Worm (Caenorhabditis elegans) whole organism, L3 larva: ENCODE measurements around the gene tomm-7.
A peak's percentile ranks its signal among the peaks of the same experiment; 100 is the strongest.

Source experiments
- ceh-28 ChIP-seq: fragments of 150-350 bp; optimal IDR thresholded peaks from 2 replicates; lab custom pipeline; 2014; ENCODE audit warnings: missing biosample characterization, missing genetic modification reagents, missing genetic modification characterization
- ceh-82 ChIP-seq: fragments of 150-350 bp; optimal IDR thresholded peaks from 2 replicates; lab custom pipeline; 2014; ENCODE audit warnings: missing biosample characterization, missing genetic modification characterization
- daf-12 ChIP-seq: fragments of 150-350 bp; optimal IDR thresholded peaks from 2 replicates; lab custom pipeline; 2014; ENCODE audit warnings: missing biosample characterization, missing genetic modification reagents, missing genetic modification characterization
- egl-27 ChIP-seq: sonication (generic microtip); optimal IDR thresholded peaks from 4 replicates; lab custom pipeline; 2017; ENCODE audit warnings: missing biosample characterization, missing genetic modification reagents, missing genetic modification characterization
- egl-5 ChIP-seq: fragments of 150-350 bp; optimal IDR thresholded peaks from 2 replicates; lab custom pipeline; 2017; ENCODE audit warnings: missing biosample characterization, missing genetic modification reagents, missing genetic modification characterization, inconsistent platforms
- elt-2 ChIP-seq: sonication (generic microtip); optimal IDR thresholded peaks from 2 replicates; lab custom pipeline; 2016; ENCODE audit warnings: missing genetic modification reagents, mild to moderate bottlenecking, missing genetic modification characterization, missing compliant biosample characterization
- eor-1 ChIP-seq, 2 experiments: fragments of 150-350 bp; optimal IDR thresholded peaks; 2 replicates each; lab custom pipeline; 2014 to 2018; ENCODE audit warnings: missing biosample characterization in 2 of 2, missing genetic modification characterization in 2 of 2
- fos-1 ChIP-seq: fragments of 150-350 bp; optimal IDR thresholded peaks from 2 replicates; lab custom pipeline; 2014; ENCODE audit warnings: missing biosample characterization, missing genetic modification characterization
- lin-39 ChIP-seq: fragments of 150-350 bp; optimal IDR thresholded peaks from 2 replicates; lab custom pipeline; 2018; ENCODE audit warnings: missing biosample characterization, missing genetic modification reagents, missing genetic modification characterization
- lsy-12 ChIP-seq: sonication (generic microtip); optimal IDR thresholded peaks from 2 replicates; lab custom pipeline; 2016; ENCODE audit warnings: mild to moderate bottlenecking, missing genetic modification characterization, missing compliant biosample characterization
- mml-1 ChIP-seq: fragments of 150-350 bp; sonication (generic microtip); optimal IDR thresholded peaks from 3 replicates; lab custom pipeline; 2014; ENCODE audit warnings: missing biosample characterization, missing genetic modification characterization
- nfya-1 ChIP-seq: sonication (generic microtip); optimal IDR thresholded peaks from 2 replicates; lab custom pipeline; 2017; ENCODE audit warnings: missing genetic modification characterization, mild to moderate bottlenecking, missing compliant biosample characterization, antibody characterized with exemption, moderate library complexity; ENCODE audit not compliant: insufficient read depth
- nhr-11 ChIP-seq: fragments of 150-350 bp; optimal IDR thresholded peaks from 2 replicates; lab custom pipeline; 2014; ENCODE audit warnings: missing biosample characterization, missing genetic modification characterization
- nhr-12 ChIP-seq: fragments of 150-350 bp; optimal IDR thresholded peaks from 2 replicates; lab custom pipeline; 2014; ENCODE audit warnings: missing biosample characterization, missing genetic modification characterization
- nhr-23 ChIP-seq: fragments of 150-350 bp; optimal IDR thresholded peaks from 2 replicates; lab custom pipeline; 2014; ENCODE audit warnings: missing biosample characterization, missing genetic modification reagents, missing genetic modification characterization
- nhr-237 ChIP-seq: fragments of 150-350 bp; optimal IDR thresholded peaks from 2 replicates; lab custom pipeline; 2014; ENCODE audit warnings: missing biosample characterization, missing genetic modification characterization
- nhr-25 ChIP-seq: sonication (generic microtip); optimal IDR thresholded peaks from 2 replicates; lab custom pipeline; 2017; ENCODE audit warnings: missing biosample characterization, missing genetic modification characterization
- nhr-76 ChIP-seq: fragments of 150-350 bp; sonication (generic microtip); optimal IDR thresholded peaks from 5 replicates; lab custom pipeline; 2014; ENCODE audit warnings: missing biosample characterization, missing genetic modification characterization
- pha-4 ChIP-seq: fragments of 150-350 bp; optimal IDR thresholded peaks from 2 replicates; lab custom pipeline; 2014; ENCODE audit warnings: missing biosample characterization, missing genetic modification reagents, missing genetic modification characterization
- pqm-1 ChIP-seq: fragments of 150-350 bp; optimal IDR thresholded peaks from 2 replicates; lab custom pipeline; 2017; ENCODE audit warnings: missing biosample characterization, missing genetic modification characterization, inconsistent platforms
- skn-1 ChIP-seq: fragments of 150-350 bp; optimal IDR thresholded peaks from 2 replicates; lab custom pipeline; 2014; ENCODE audit warnings: missing biosample characterization, missing genetic modification characterization
- snpc-4 ChIP-seq: fragments of 150-350 bp; optimal IDR thresholded peaks from 2 replicates; lab custom pipeline; 2014; ENCODE audit warnings: missing biosample characterization, missing genetic modification characterization

tomm-7 gene

DNA sequence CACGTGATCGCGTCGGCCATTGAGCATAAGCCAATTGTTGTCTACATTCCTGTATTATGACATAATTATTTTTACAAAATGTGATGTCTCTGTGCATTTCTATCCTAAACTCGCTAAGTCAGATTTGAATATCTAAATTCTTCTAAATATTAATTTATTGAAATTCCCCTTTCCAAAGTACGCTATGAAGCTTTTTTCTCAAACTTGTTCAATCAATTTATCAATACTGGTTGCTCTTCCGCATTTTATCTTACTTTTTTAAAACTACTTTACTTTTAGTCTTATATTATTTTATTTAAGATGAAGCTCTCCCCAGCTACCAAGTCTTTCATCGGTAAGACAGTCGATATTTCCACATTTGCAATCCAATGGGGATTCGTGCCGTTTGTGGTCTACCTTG, at the start of gene tomm-7:
tomm-7 (plus strand) TSS at position 301 of the 400 bp plus-strand sequence.
- no peak for TF ChIP-seq egl-5 (tag; lab: Kevin White, UChicago)

DNA sequence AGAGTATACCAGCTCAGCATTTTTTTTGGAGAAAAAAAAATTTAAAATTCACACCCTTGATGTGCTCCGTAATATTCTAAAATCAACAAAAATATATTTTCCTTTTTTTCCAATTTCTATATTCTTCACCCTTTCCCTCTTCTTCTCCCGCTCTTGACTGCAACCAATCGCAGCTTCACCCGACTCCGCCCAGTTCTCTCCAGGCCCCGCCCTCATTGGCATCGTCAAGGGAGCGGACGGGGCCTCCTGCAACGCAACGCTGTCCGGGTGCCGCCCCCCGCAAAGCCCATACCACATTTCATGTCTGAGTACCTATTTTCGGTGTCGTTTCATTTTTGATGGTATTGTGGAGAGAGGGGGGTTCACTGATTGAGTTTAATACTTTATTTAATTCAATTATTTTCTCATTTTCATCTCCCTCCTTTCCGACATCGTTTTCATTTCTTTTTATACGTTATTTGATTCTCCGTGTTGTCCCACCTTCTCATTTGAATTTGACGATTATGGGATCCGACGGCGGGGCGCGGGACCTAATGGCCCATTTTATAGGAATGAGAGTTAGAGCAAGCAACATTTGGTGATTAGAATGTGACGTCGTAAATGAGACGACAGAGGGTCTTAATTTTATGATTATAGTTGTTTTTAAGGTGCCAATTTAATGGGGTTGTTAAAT, 47.1 kb upstream of the tomm-7 start:
- TF ChIP-seq egl-5 (tag; lab: Kevin White, UChicago) (peak; percentile 100), nhr-12 (tag; lab: Kevin White, UChicago) (no peak), nfya-1 (peak; percentile 96)

DNA sequence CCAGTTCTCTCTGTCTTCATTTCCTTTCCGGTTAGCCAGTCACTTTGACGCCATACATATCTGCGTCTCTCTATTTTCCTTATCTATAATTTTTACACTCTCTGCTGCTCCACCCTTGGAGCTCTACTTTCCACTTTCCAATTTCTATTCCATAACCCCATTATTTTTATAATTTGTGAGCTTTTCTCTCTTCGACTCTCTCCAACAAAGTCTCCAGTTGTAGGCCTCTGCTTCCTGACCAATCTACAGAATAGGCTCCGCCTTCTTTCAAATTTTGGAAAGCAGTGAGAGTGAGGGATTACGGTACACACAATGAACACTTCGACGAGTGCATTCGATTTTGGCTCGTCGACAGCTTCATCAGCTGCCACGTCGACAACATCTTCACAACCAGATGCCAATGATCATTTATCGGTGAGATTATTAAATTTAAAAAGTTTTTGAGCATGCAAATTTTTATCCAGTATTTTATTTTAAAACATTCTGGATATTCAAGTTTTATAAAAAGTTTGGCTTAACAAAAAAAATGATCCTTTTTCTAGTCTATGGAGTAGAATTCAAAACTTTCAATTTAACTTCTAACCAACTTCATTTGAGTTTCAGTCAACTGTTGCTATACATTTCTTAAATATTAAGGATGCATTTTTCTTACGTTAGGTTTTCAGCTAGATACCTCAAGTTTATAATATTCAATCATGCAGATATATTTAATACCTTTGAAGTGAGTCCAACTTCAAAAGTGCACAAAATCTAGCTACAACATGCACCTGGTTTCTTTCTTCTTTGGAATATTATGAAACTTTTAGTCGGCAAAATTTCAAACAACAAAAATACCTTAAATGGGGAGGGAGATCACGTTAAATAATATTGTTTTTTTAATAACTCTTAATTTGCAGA, 45.0 kb upstream of the tomm-7 start, which contains the start of gene egl-5:
egl-5 (plus strand) TSS at position 216 of the 897 bp plus-strand sequence.
- no peak for TF ChIP-seq elt-2
- no peak for TF ChIP-seq egl-27
- TF ChIP-seq skn-1, result peak; percentile 100
- TF ChIP-seq fos-1 (tag; lab: Kevin White, UChicago), result no peak
- peak; percentile 100 for TF ChIP-seq nhr-23
- peak; percentile 99 for TF ChIP-seq egl-5 (tag; lab: Kevin White, UChicago)
- TF ChIP-seq lin-39 (tag; lab: Kevin White, UChicago), result no peak
- TF ChIP-seq nfya-1, result peak; percentile 79

- TF ChIP-seq pha-4 (tag; lab: Kevin White, UChicago) (no peak), pqm-1 (tag; lab: Kevin White, UChicago) (no peak), mml-1 (tag; lab: Kevin White, UChicago) (no peak), lsy-12 (tag; lab: Kevin White, UChicago) (no peak), fos-1 (tag; lab: Kevin White, UChicago) (no peak), daf-12 (tag; lab: Kevin White, UChicago) (no peak)
These were observed 44.4 kb upstream of the tomm-7 start for ce11 chrIII:7815056-7815366.

- peak; percentile 99 for TF ChIP-seq nhr-23
- TF ChIP-seq fos-1 (tag; lab: Kevin White, UChicago), result no peak
- no peak for TF ChIP-seq nhr-76 (tag; lab: Kevin White, UChicago)
- no peak for TF ChIP-seq ceh-28
- no peak for TF ChIP-seq nfya-1
- TF ChIP-seq egl-5 (tag; lab: Kevin White, UChicago), result peak; percentile 27
- no peak for TF ChIP-seq elt-2
- TF ChIP-seq skn-1, result peak; percentile 100
- no peak for TF ChIP-seq mml-1 (tag; lab: Kevin White, UChicago)
- TF ChIP-seq snpc-4 (tag; lab: Kevin White, UChicago), result no peak
- no peak for TF ChIP-seq eor-1 (tag; optimal IDR thresholded peaks at IDR 0.05; lab: Kevin White, UChicago)
- TF ChIP-seq nhr-25, result no peak
- TF ChIP-seq, all 47 proteins: peak for 3
These were observed 43.7 kb upstream of the tomm-7 start for ce11 chrIII:7815571-7816348.

- no peak for TF ChIP-seq nhr-237
- TF ChIP-seq skn-1, result peak; percentile 100
- TF ChIP-seq pha-4 (tag; lab: Kevin White, UChicago), result no peak
- peak; percentile 100 for TF ChIP-seq nhr-23
- TF ChIP-seq nhr-11, result no peak
- no peak for TF ChIP-seq lin-39 (tag; lab: Kevin White, UChicago)
- TF ChIP-seq, all 47 proteins: peak for 2
These were observed 43.0 kb upstream of the tomm-7 start for ce11 chrIII:7816463-7816862.

ce11 chrIII:7818965-7819364, 40.4 kb upstream of the tomm-7 start:
- no peak for TF ChIP-seq nhr-23
- TF ChIP-seq egl-5 (tag; lab: Kevin White, UChicago), result peak; percentile 100
- no peak for TF ChIP-seq ceh-82 (tag; lab: Kevin White, UChicago)

ce11 chrIII:7819866-7820265, 39.5 kb upstream of the tomm-7 start:
- peak; percentile 69 for TF ChIP-seq nfya-1
- TF ChIP-seq eor-1 (tag; optimal IDR thresholded peaks at IDR 0.05; lab: Kevin White, UChicago), result no peak
- TF ChIP-seq egl-5 (tag; lab: Kevin White, UChicago), result peak; percentile 100
- TF ChIP-seq, all 47 proteins: peak for 2
